Worm (Caenorhabditis elegans): ENCODE results near the gene F28B12.6.

ce11 chrII:5911274-5911673 is 29.4 kb upstream of the F28B12.6 start, which contains the start of gene cgt-3:
- TF ChIP-seq dpl-1 (GFP tag; optimal IDR thresholded peaks at IDR 0.05), result no peak
- no peak for TF ChIP-seq nfyb-1 (GFP tag; IDR thresholded peaks at IDR 0.05)
- TF ChIP-seq egl-18 (GFP tag; IDR thresholded peaks at IDR 0.05), result no peak
- TF ChIP-seq efl-1 (GFP tag; optimal IDR thresholded peaks at IDR 0.05), result no peak

All from whole organism, young adult.